Worm (Caenorhabditis elegans) whole organism, young adult: ENCODE data around the gene Y45F10D.16.
A peak's percentile ranks its signal among the peaks of the same experiment; 100 is the strongest.

Source experiments
- B0261.1 ChIP-seq: sonication (generic microtip); optimal IDR thresholded peaks from 2 replicates; lab custom pipeline; 2016; ENCODE audit warnings: mild to moderate bottlenecking, missing genetic modification characterization, moderate library complexity, missing compliant biosample characterization
- D2030.7 ChIP-seq: fragments of 200-800 bp; sonication (Bioruptor generic); IDR thresholded peaks from 2 replicates; pipeline ENCODE4 v1.3.6; 2022; ENCODE audit warnings: missing genetic modification reagents, missing genetic modification characterization, missing compliant biosample characterization
- F10E7.11 ChIP-seq: sonication (generic microtip); optimal IDR thresholded peaks from 2 replicates; lab custom pipeline; 2017; ENCODE audit warnings: mild to moderate bottlenecking, missing genetic modification characterization, moderate library complexity, missing compliant biosample characterization
- F22D6.2 ChIP-seq: sonication (generic microtip); optimal IDR thresholded peaks from 2 replicates; lab custom pipeline; 2016; ENCODE audit warnings: mild to moderate bottlenecking, missing genetic modification characterization, missing compliant biosample characterization
- F23B12.7 ChIP-seq: sonication (generic microtip); optimal IDR thresholded peaks from 2 replicates; lab custom pipeline; 2017; ENCODE audit warnings: missing genetic modification characterization, mild to moderate bottlenecking, missing compliant biosample characterization, antibody characterized with exemption, moderate library complexity; ENCODE audit not compliant: insufficient read depth
- F33H1.4 ChIP-seq: fragments of 200-800 bp; sonication (Bioruptor generic); IDR thresholded peaks from 2 replicates; pipeline ENCODE4 v1.3.6; 2022; ENCODE audit warnings: missing genetic modification reagents, missing genetic modification characterization, missing compliant biosample characterization
- K11D2.4 ChIP-seq: fragments of 200-800 bp; sonication (Bioruptor generic); IDR thresholded peaks from 2 replicates; pipeline ENCODE4 v1.3.6; 2022; ENCODE audit warnings: missing genetic modification reagents, missing genetic modification characterization, missing compliant biosample characterization
- K12H6.12 ChIP-seq: fragments of 200-800 bp; sonication (Bioruptor generic); optimal IDR thresholded peaks from 2 replicates; lab custom pipeline; 2018; ENCODE audit warnings: mild to moderate bottlenecking, missing genetic modification characterization, missing compliant biosample characterization
- T07F8.4 ChIP-seq: sonication (generic microtip); optimal IDR thresholded peaks from 2 replicates; lab custom pipeline; 2016; ENCODE audit warnings: mild to moderate bottlenecking, missing genetic modification characterization, moderate library complexity, missing compliant biosample characterization
- Y67H2A.10 ChIP-seq: fragments of 200-800 bp; sonication (Bioruptor generic); conservative IDR thresholded peaks from 2 replicates; pipeline ENCODE4 v1.3.6; 2022; ENCODE audit warnings: missing genetic modification reagents, missing genetic modification characterization, missing compliant biosample characterization
- ZK185.1 ChIP-seq: sonication (generic microtip); optimal IDR thresholded peaks from 2 replicates; lab custom pipeline; 2016; ENCODE audit warnings: mild to moderate bottlenecking, missing genetic modification characterization, missing compliant biosample characterization; ENCODE audit not compliant: poor library complexity, severe bottlenecking
- attf-3 ChIP-seq: fragments of 200-800 bp; sonication (Bioruptor generic); conservative IDR thresholded peaks from 2 replicates; pipeline ENCODE4 v1.3.6; 2022; ENCODE audit warnings: missing genetic modification reagents, missing genetic modification characterization, missing compliant biosample characterization
- attf-6 ChIP-seq: fragments of 200-800 bp; sonication (Bioruptor generic); IDR thresholded peaks from 2 replicates; pipeline ENCODE4 v1.3.6; 2022; ENCODE audit warnings: missing genetic modification reagents, missing genetic modification characterization, missing compliant biosample characterization
- ccch-3 ChIP-seq: fragments of 200-800 bp; sonication (Bioruptor generic); optimal IDR thresholded peaks from 2 replicates; lab custom pipeline; 2018; ENCODE audit warnings: mild to moderate bottlenecking, missing genetic modification characterization, missing compliant biosample characterization
- cebp-2 ChIP-seq: fragments of 200-800 bp; sonication (Bioruptor generic); IDR thresholded peaks from 2 replicates; pipeline ENCODE4 v1.3.6; 2022; ENCODE audit warnings: missing genetic modification characterization, missing compliant biosample characterization
- ceh-27 ChIP-seq: fragments of 200-800 bp; sonication (Bioruptor generic); optimal IDR thresholded peaks from 2 replicates; lab custom pipeline; 2018; ENCODE audit warnings: mild to moderate bottlenecking, missing genetic modification characterization, moderate library complexity, missing compliant biosample characterization
- efl-1 ChIP-seq: fragments of 150-350 bp; optimal IDR thresholded peaks from 2 replicates; lab custom pipeline; 2014; ENCODE audit warnings: missing biosample characterization, missing genetic modification reagents, missing genetic modification characterization
- egl-18 ChIP-seq: fragments of 200-800 bp; sonication (Bioruptor generic); IDR thresholded peaks from 2 replicates; pipeline ENCODE4 v1.3.6; 2022; ENCODE audit warnings: missing genetic modification reagents, missing genetic modification characterization, missing compliant biosample characterization
- ekl-4 ChIP-seq: fragments of 200-800 bp; sonication (Bioruptor generic); IDR thresholded peaks from 2 replicates; pipeline ENCODE4 v1.3.6; 2022; ENCODE audit warnings: missing genetic modification reagents, missing genetic modification characterization, missing compliant biosample characterization
- ets-4 ChIP-seq: fragments of 200-800 bp; sonication (Bioruptor generic); optimal IDR thresholded peaks from 2 replicates; lab custom pipeline; 2018; ENCODE audit warnings: mild to moderate bottlenecking, missing genetic modification characterization, missing compliant biosample characterization
- fkh-3 ChIP-seq: sonication (generic microtip); optimal IDR thresholded peaks from 2 replicates; lab custom pipeline; 2016; ENCODE audit warnings: mild to moderate bottlenecking, missing genetic modification characterization, missing compliant biosample characterization
- hmg-20 ChIP-seq: fragments of 200-800 bp; sonication (Bioruptor generic); IDR thresholded peaks from 2 replicates; pipeline ENCODE4 v1.3.6; 2022; ENCODE audit warnings: missing genetic modification reagents, missing genetic modification characterization, missing compliant biosample characterization
- let-607 ChIP-seq, 2 experiments: fragments of 200-800 bp in 1 of 2; sonication (Bioruptor generic) in 1 of 2; sonication (generic microtip) in 1 of 2; optimal IDR thresholded peaks; 2 replicates each; lab custom pipeline; 2016 to 2018; ENCODE audit warnings: mild to moderate bottlenecking in 2 of 2, missing compliant biosample characterization in 2 of 2, missing genetic modification characterization in 2 of 2, moderate library complexity in 2 of 2, missing genotype in 1 of 2
- lin-26 ChIP-seq: fragments of 200-800 bp; sonication (Bioruptor generic); IDR thresholded peaks from 2 replicates; pipeline ENCODE4 v1.3.6; 2022; ENCODE audit warnings: missing genetic modification reagents, missing genetic modification characterization, missing compliant biosample characterization
- lin-35 ChIP-seq, 3 experiments: fragments of 150-350 bp in 2 of 3; sonication (generic microtip) in 1 of 3; optimal IDR thresholded peaks; 2 replicates each; lab custom pipeline; 2014 to 2018; ENCODE audit warnings: missing biosample characterization in 3 of 3, missing genetic modification characterization in 3 of 3, missing genetic modification reagents in 3 of 3
- lin-54 ChIP-seq: fragments of 200-800 bp; sonication (Bioruptor generic); optimal IDR thresholded peaks from 2 replicates; lab custom pipeline; 2018; ENCODE audit warnings: mild to moderate bottlenecking, missing genetic modification characterization, missing compliant biosample characterization
- lsl-1 ChIP-seq: fragments of 200-800 bp; sonication (Bioruptor generic); optimal IDR thresholded peaks from 2 replicates; lab custom pipeline; 2018; ENCODE audit warnings: mild to moderate bottlenecking, missing genetic modification characterization, moderate library complexity, missing compliant biosample characterization
- madf-8 ChIP-seq: fragments of 200-800 bp; sonication (Bioruptor generic); conservative IDR thresholded peaks from 2 replicates; pipeline ENCODE4 v1.3.6; 2022; ENCODE audit warnings: missing genetic modification reagents, missing genetic modification characterization, missing compliant biosample characterization
- mes-4 ChIP-seq: sonication (generic microtip); optimal IDR thresholded peaks from 2 replicates; lab custom pipeline; 2016; ENCODE audit warnings: missing genotype, missing genetic modification characterization, missing compliant biosample characterization
- mxl-1 ChIP-seq: sonication (generic microtip); optimal IDR thresholded peaks from 2 replicates; lab custom pipeline; 2016; ENCODE audit warnings: missing genetic modification characterization, missing compliant biosample characterization
- nfya-2 ChIP-seq: fragments of 200-800 bp; sonication (Bioruptor generic); IDR thresholded peaks from 2 replicates; pipeline ENCODE4 v1.3.6; 2022; ENCODE audit warnings: missing genetic modification reagents, missing genetic modification characterization, missing compliant biosample characterization
- nhr-90 ChIP-seq: sonication (generic microtip); optimal IDR thresholded peaks from 2 replicates; lab custom pipeline; 2016; ENCODE audit warnings: missing genotype, mild to moderate bottlenecking, missing genetic modification characterization, missing compliant biosample characterization
- pha-4 ChIP-seq: fragments of 150-350 bp; sonication (generic microtip); optimal IDR thresholded peaks from 2 replicates; lab custom pipeline; 2014; ENCODE audit warnings: missing biosample characterization, missing genetic modification reagents, missing genetic modification characterization
- snpc-1.3 ChIP-seq: sonication (generic microtip); optimal IDR thresholded peaks from 2 replicates; lab custom pipeline; 2017; ENCODE audit warnings: missing genetic modification characterization, mild to moderate bottlenecking, missing compliant biosample characterization, antibody characterized with exemption, moderate library complexity, missing genotype, missing genetic modification reagents; ENCODE audit not compliant: insufficient read depth
- snpc-4 ChIP-seq, 5 experiments: fragments of 150-350 bp in 1 of 5; sonication (generic microtip) in 4 of 5; optimal IDR thresholded peaks; 2 replicates each; lab custom pipeline; 2014 to 2018; ENCODE audit warnings: missing genetic modification characterization in 5 of 5, missing biosample characterization in 3 of 5, antibody characterized with exemption in 2 of 5, mild to moderate bottlenecking in 2 of 5, missing compliant biosample characterization in 2 of 5, missing genotype in 2 of 5, moderate library complexity in 2 of 5, missing genetic modification reagents in 1 of 5
- sptf-2 ChIP-seq: fragments of 200-800 bp; sonication (Bioruptor generic); optimal IDR thresholded peaks from 2 replicates; lab custom pipeline; 2018; ENCODE audit warnings: mild to moderate bottlenecking, missing genetic modification characterization, missing compliant biosample characterization
- tbp1 ChIP-seq: fragments of 200-800 bp; sonication (Bioruptor generic); optimal IDR thresholded peaks from 2 replicates; lab custom pipeline; 2018; ENCODE audit warnings: mild to moderate bottlenecking, missing genetic modification characterization, missing compliant biosample characterization
- ztf-26 ChIP-seq: sonication (generic microtip); optimal IDR thresholded peaks from 2 replicates; lab custom pipeline; 2017; ENCODE audit warnings: missing genetic modification characterization, missing compliant biosample characterization
- ztf-28 ChIP-seq: fragments of 200-800 bp; sonication (Bioruptor generic); IDR thresholded peaks from 2 replicates; pipeline ENCODE4 v1.3.6; 2022; ENCODE audit warnings: missing genetic modification reagents, missing genetic modification characterization, missing compliant biosample characterization
- ztf-3 ChIP-seq: fragments of 200-800 bp; sonication (Bioruptor generic); optimal IDR thresholded peaks from 2 replicates; lab custom pipeline; 2018; ENCODE audit warnings: mild to moderate bottlenecking, missing genetic modification characterization, missing compliant biosample characterization

Y45F10D.16 gene

DNA sequence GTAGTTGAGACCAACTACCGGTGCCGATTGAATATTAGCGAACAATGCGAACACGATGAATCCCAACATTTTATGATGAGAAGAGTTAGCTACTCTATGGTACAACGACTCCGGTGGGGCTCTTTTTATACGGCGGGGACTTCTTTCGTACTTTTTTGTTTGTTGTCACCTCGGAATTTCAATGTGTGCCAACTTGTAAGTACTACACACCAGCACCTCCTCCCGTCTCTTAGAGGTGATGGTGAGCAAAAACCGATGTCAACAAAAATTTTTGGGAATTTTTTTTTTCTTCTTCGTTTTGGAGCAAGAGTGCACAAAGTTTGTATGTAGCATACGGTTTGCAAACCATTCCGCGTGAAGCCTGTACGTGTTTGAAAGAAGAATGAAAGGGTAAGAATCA lies 1.6 kb upstream of the Y45F10D.16 start, which contains the start of gene Y45F10D.2:
Gene Y45F10D.2 (minus strand): TSS at position 101 of the 400 bp plus-strand sequence.
- TF ChIP-seq K12H6.12 (tag; lab: Kevin White, UChicago) (no peak), mxl-1 (no peak), ztf-3 (no peak), T07F8.4 (tag; lab: Kevin White, UChicago) (no peak), madf-8 (GFP tag; lab: Robert Waterston, UW) (no peak), B0261.1 (tag; lab: Kevin White, UChicago) (no peak), sptf-2 (GFP tag; lab: Kevin White, UChicago) (no peak), ccch-3 (no peak), ztf-26 (no peak), F10E7.11 (tag; lab: Kevin White, UChicago) (no peak), fkh-3 (tag; lab: Kevin White, UChicago) (no peak), ceh-27 (no peak), nhr-90 (tag; lab: Kevin White, UChicago) (no peak), nfya-2 (GFP tag; lab: Robert Waterston, UW) (no peak), snpc-1.3 (no peak), egl-18 (GFP tag; lab: Robert Waterston, UW) (no peak)

DNA sequence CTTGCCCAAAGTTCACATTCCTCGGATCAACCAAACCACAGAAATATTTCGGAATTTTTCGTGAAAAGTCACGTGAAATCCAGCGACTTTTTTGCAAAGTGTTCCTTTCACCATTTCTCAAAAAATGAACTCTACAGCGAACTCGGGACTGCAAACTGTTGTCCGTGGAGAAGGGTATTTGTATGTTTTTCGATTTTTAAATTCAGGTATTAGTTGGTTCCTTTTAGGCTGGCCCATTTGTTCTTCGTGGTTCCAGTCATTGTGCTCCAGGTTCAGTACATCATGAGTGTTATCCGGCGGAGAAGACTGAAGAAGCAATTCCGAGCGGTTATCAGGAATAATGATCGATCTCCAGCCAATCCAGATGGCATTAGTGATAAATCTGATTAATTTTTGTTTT lies 530 bp downstream of the Y45F10D.16 start:
- TF ChIP-seq K11D2.4 (GFP tag; lab: Robert Waterston, UW) (no peak), attf-6 (GFP tag; lab: Robert Waterston, UW) (0 out of 2 replicates have a peak, but pooled peaks have one; percentile 33)

DNA sequence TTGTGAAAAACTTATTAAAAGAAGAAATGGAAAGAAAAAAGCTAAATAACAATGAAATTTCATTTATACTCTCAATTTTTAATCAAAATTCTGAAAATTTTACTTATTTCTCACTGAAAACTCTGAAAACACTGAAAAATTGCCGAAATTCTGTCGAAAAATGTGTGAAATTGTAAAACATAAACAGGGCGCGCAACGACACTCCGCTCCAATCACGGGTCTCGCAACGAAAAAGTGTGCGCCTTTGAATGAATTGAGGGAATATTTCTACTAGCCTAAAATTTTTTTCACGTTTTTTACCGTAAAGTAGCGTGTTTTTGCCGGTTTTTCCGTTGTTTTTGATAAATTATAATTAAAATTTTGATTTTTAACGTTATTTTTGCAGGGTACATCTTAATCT lies 1.3 kb downstream of the Y45F10D.16 start, which contains the start of gene rpl-18:
Gene rpl-18 (plus strand): TSS at position 386 of the 400 bp plus-strand sequence.
- TF ChIP-seq let-607 (tag; optimal IDR thresholded peaks at IDR 0.05; lab: Kevin White, UChicago) (no peak), tbp1 (GFP tag; lab: Kevin White, UChicago) (peak; percentile 44), hmg-20 (GFP tag; lab: Robert Waterston, UW) (no peak), F22D6.2 (tag; lab: Kevin White, UChicago) (no peak), lin-35 (GFP tag; optimal IDR thresholded peaks at IDR 0.05; lab: Kevin White, UChicago) (peak in 1 of 3 experiments; percentile 38), attf-3 (GFP tag; lab: Robert Waterston, UW) (peak; percentile 97), attf-6 (GFP tag; lab: Robert Waterston, UW) (no peak), mes-4 (tag; lab: Kevin White, UChicago) (no peak), F23B12.7 (tag; lab: Kevin White, UChicago) (peak; percentile 73), Y67H2A.10 (GFP tag; lab: Robert Waterston, UW) (no peak), F33H1.4 (peak; percentile 89), ztf-28 (GFP tag; lab: Robert Waterston, UW) (no peak), lin-54 (peak; percentile 40), ets-4 (GFP tag; lab: Kevin White, UChicago) (no peak), D2030.7 (GFP tag; lab: Robert Waterston, UW) (peak; percentile 34; the same call in 1 of the 2 replicates), pha-4 (tag; lab: Kevin White, UChicago) (no peak), lsl-1 (GFP tag; lab: Kevin White, UChicago) (peak; percentile 28), snpc-4 (GFP tag; optimal IDR thresholded peaks at IDR 0.05; lab: Kevin White, UChicago) (peak; percentile 64), snpc-4 (tag; optimal IDR thresholded peaks at IDR 0.05; lab: Kevin White, UChicago) (peak in 3 of 4 experiments; percentile 83 to 92 (median 84)), cebp-2 (GFP tag; lab: Robert Waterston, UW) (no peak), ZK185.1 (tag; lab: Kevin White, UChicago) (peak; percentile 16), lin-26 (GFP tag; lab: Robert Waterston, UW) (no peak), ekl-4 (GFP tag; lab: Robert Waterston, UW) (no peak), efl-1 (GFP tag; lab: Kevin White, UChicago) (peak; percentile 29), K11D2.4 (GFP tag; lab: Robert Waterston, UW) (no peak)
